ENCODE assay signal across 1 fruit fly cellular context in genomic region chr3R:20833664-20834063, dm6.
A peak's percentile ranks its signal among the peaks of the same experiment; 100 is the strongest.
TF ChIP-seq lines count a peak whose summit lies in the region.

No protein-coding gene starts in this region.

TF ChIP-seq in whole organism, embryonic, 481 proteins besides CTCF, POLR2A, EP300 and RAD21 (continued from another document):
- TF ChIP-seq ranshi (GFP tag; IDR thresholded peaks at IDR 0.05; lab: Robert Waterston, UW) (no peak), z (GFP tag; IDR thresholded peaks at IDR 0.05; lab: Robert Waterston, UW) (peak; percentile 83), phol (tag; optimal IDR thresholded peaks at IDR 0.05; lab: Kevin White, UChicago) (peak; percentile 38), CG4730 (GFP tag; IDR thresholded peaks at IDR 0.05; lab: Robert Waterston, UW) (no peak), CG9727 (GFP tag; optimal IDR thresholded peaks at IDR 0.05; lab: Kevin White, UChicago) (no peak), slp2 (GFP tag; optimal IDR thresholded peaks at IDR 0.05; lab: Kevin White, UChicago) (peak; percentile 36), Hmx (GFP tag; optimal IDR thresholded peaks at IDR 0.05; lab: Kevin White, UChicago) (no peak), CG11093 (GFP tag; IDR thresholded peaks at IDR 0.05; lab: Robert Waterston, UW) (no peak), CG15011 (GFP tag; optimal IDR thresholded peaks at IDR 0.05; lab: Kevin White, UChicago) (no peak), CG9609 (GFP tag; optimal IDR thresholded peaks at IDR 0.05; lab: Kevin White, UChicago) (peak; percentile 20), CG34422 (GFP tag; IDR thresholded peaks at IDR 0.05; lab: Robert Waterston, UW) (peak; percentile 29; the same call in 1 of the 3 replicates), stc (GFP tag; IDR thresholded peaks at IDR 0.05; lab: Robert Waterston, UW) (peak; percentile 48; the same call in 1 of the 2 replicates), Mes4 (GFP tag; optimal IDR thresholded peaks at IDR 0.05; lab: Kevin White, UChicago) (peak; percentile 9), sisA (GFP tag; IDR thresholded peaks at IDR 0.05; lab: Robert Waterston, UW) (0 out of 2 replicates have a peak, but pooled peaks have one; percentile 29), seq (GFP tag; IDR thresholded peaks at IDR 0.05; lab: Robert Waterston, UW) (no peak), ind (GFP tag; optimal IDR thresholded peaks at IDR 0.05; lab: Kevin White, UChicago) (peak; percentile 46), Chrac-16 (GFP tag; optimal IDR thresholded peaks at IDR 0.05; lab: Kevin White, UChicago) (peak; percentile 10), Oli (tag; optimal IDR thresholded peaks at IDR 0.05; lab: Kevin White, UChicago) (peak; percentile 30), Ada2b (GFP tag; IDR thresholded peaks at IDR 0.05; lab: Robert Waterston, UW) (0 out of 2 replicates have a peak, but pooled peaks have one; percentile 12), CG10274 (GFP tag; optimal IDR thresholded peaks at IDR 0.05; lab: Kevin White, UChicago) (no peak), twi (tag; optimal IDR thresholded peaks at IDR 0.05; lab: Kevin White, UChicago) (no peak), Mad (GFP tag; optimal IDR thresholded peaks at IDR 0.05; lab: Kevin White, UChicago) (no peak), CG6854 (GFP tag; optimal IDR thresholded peaks at IDR 0.05; lab: Kevin White, UChicago) (peak; percentile 25), CG7271 (tag; optimal IDR thresholded peaks at IDR 0.05; lab: Kevin White, UChicago) (no peak), CG2120 (GFP tag; optimal IDR thresholded peaks at IDR 0.05; lab: Kevin White, UChicago) (peak; percentile 21), pan (optimal IDR thresholded peaks at IDR 0.05; lab: Kevin White, UChicago) (no peak), pan (GFP tag; optimal IDR thresholded peaks at IDR 0.05 in 1 of 2, IDR thresholded peaks at IDR 0.05 in 1 of 2) (peak in 1 of 2 experiments; percentile 25), Ptx1 (GFP tag; IDR thresholded peaks at IDR 0.05; lab: Robert Waterston, UW) (peak; percentile 38; the same call in 1 of the 2 replicates), CG10979 (tag; optimal IDR thresholded peaks at IDR 0.05; lab: Kevin White, UChicago) (peak; percentile 37), Six4 (GFP tag; optimal IDR thresholded peaks at IDR 0.05; lab: Kevin White, UChicago) (peak; percentile 20), Atf6 (GFP tag; IDR thresholded peaks at IDR 0.05; lab: Robert Waterston, UW) (peak; percentile 32; the same call in 1 of the 2 replicates), tio (GFP tag; optimal IDR thresholded peaks at IDR 0.05; lab: Kevin White, UChicago) (peak; percentile 7), aop (GFP tag; IDR thresholded peaks at IDR 0.05; lab: Robert Waterston, UW) (no peak), prd (optimal IDR thresholded peaks at IDR 0.05; lab: Kevin White, UChicago) (no peak), prd (GFP tag; IDR thresholded peaks at IDR 0.05; lab: Robert Waterston, UW) (0 out of 3 replicates have a peak, but pooled peaks have one; percentile 23), zen (tag; optimal IDR thresholded peaks at IDR 0.05; lab: Kevin White, UChicago) (no peak), CG17359 (tag; optimal IDR thresholded peaks at IDR 0.05; lab: Kevin White, UChicago) (peak; percentile 16), fd96Cb (tag; optimal IDR thresholded peaks at IDR 0.05; lab: Kevin White, UChicago) (peak; percentile 24), ATbp (GFP tag; optimal IDR thresholded peaks at IDR 0.05; lab: Kevin White, UChicago) (peak; percentile 10), CG11695 (GFP tag; IDR thresholded peaks at IDR 0.05; lab: Robert Waterston, UW) (0 out of 3 replicates have a peak, but pooled peaks have one; percentile 28), CG7839 (tag; optimal IDR thresholded peaks at IDR 0.05; lab: Kevin White, UChicago) (peak; percentile 39), shn (GFP tag; optimal IDR thresholded peaks at IDR 0.05; lab: Kevin White, UChicago) (peak; percentile 18), gce (GFP tag; IDR thresholded peaks at IDR 0.05; lab: Robert Waterston, UW) (no peak), schlank (tag; optimal IDR thresholded peaks at IDR 0.05; lab: Kevin White, UChicago) (no peak), CG13424 (tag; optimal IDR thresholded peaks at IDR 0.05; lab: Kevin White, UChicago) (peak; percentile 21), ci (GFP tag; IDR thresholded peaks at IDR 0.05; lab: Robert Waterston, UW) (peak; percentile 62; the same call in 1 of the 3 replicates), vfl (GFP tag; optimal IDR thresholded peaks at IDR 0.05; lab: Kevin White, UChicago) (no peak), CG9215 (GFP tag; IDR thresholded peaks at IDR 0.05; lab: Robert Waterston, UW) (no peak), CG5953 (GFP tag; IDR thresholded peaks at IDR 0.05; lab: Robert Waterston, UW) (no peak), az2 (GFP tag; optimal IDR thresholded peaks at IDR 0.05; lab: Kevin White, UChicago) (peak; percentile 57), CG15269 (tag; optimal IDR thresholded peaks at IDR 0.05; lab: Kevin White, UChicago) (peak; percentile 46), CG17361 (GFP tag; IDR thresholded peaks at IDR 0.05; lab: Robert Waterston, UW) (no peak), gsb-n (tag; optimal IDR thresholded peaks at IDR 0.05; lab: Kevin White, UChicago) (peak; percentile 10), CG6683 (GFP tag; optimal IDR thresholded peaks at IDR 0.05; lab: Kevin White, UChicago) (no peak), CG10321 (GFP tag; IDR thresholded peaks at IDR 0.05; lab: Robert Waterston, UW) (no peak), Xbp1 (GFP tag; optimal IDR thresholded peaks at IDR 0.05; lab: Kevin White, UChicago) (peak; percentile 54), ro (GFP tag; IDR thresholded peaks at IDR 0.05; lab: Robert Waterston, UW) (no peak), emc (GFP tag; optimal IDR thresholded peaks at IDR 0.05; lab: Kevin White, UChicago) (no peak), CG10431 (GFP tag; optimal IDR thresholded peaks at IDR 0.05; lab: Kevin White, UChicago) (no peak), Elba2 (GFP tag; optimal IDR thresholded peaks at IDR 0.05; lab: Kevin White, UChicago) (no peak), CG2199 (GFP tag; IDR thresholded peaks at IDR 0.05; lab: Robert Waterston, UW) (0 out of 3 replicates have a peak, but pooled peaks have one; percentile 15), CG3726 (GFP tag; IDR thresholded peaks at IDR 0.05; lab: Robert Waterston, UW) (no peak)
